Worm (Caenorhabditis elegans) whole organism, L1 larva: ENCODE measurements around the gene W05H9.4.

ENCODE experiments used
- C16A3.4 ChIP-seq: fragments of 150-350 bp; optimal IDR thresholded peaks from 2 replicates; lab custom pipeline; 2014; ENCODE audit warnings: missing biosample characterization, missing genetic modification characterization
- Y116A8C.19 ChIP-seq: sonication (generic microtip); optimal IDR thresholded peaks from 2 replicates; lab custom pipeline; 2016; ENCODE audit warnings: missing compliant biosample characterization, missing genetic modification characterization, borderline replicate concordance
- alr-1 ChIP-seq: fragments of 200-800 bp; sonication (Bioruptor generic); optimal IDR thresholded peaks from 2 replicates; lab custom pipeline; 2018; ENCODE audit warnings: borderline replicate concordance, mild to moderate bottlenecking, missing genetic modification characterization, missing compliant biosample characterization
- aly-2 ChIP-seq: fragments of 150-350 bp; optimal IDR thresholded peaks from 2 replicates; lab custom pipeline; 2014; ENCODE audit warnings: missing biosample characterization, missing genetic modification characterization
- ceh-82 ChIP-seq, 3 experiments: fragments of 150-350 bp in 1 of 3; sonication (generic microtip) in 2 of 3; optimal IDR thresholded peaks; 2 replicates each; lab custom pipeline; 2014 to 2017; ENCODE audit warnings: missing biosample characterization in 3 of 3, missing genetic modification characterization in 3 of 3
- ceh-88 ChIP-seq: fragments of 200-800 bp; sonication (Bioruptor generic); IDR thresholded peaks from 2 replicates; pipeline ENCODE4 v1.3.6; 2022; ENCODE audit warnings: missing genetic modification characterization, missing compliant biosample characterization
- ceh-90 ChIP-seq: sonication (generic microtip); optimal IDR thresholded peaks from 2 replicates; lab custom pipeline; 2016; ENCODE audit warnings: missing genetic modification characterization, missing compliant biosample characterization
- dpl-1 ChIP-seq, 3 experiments: fragments of 150-350 bp in 2 of 3; sonication (generic microtip) in 1 of 3; optimal IDR thresholded peaks; 2 replicates each; lab custom pipeline; 2014 to 2017; ENCODE audit warnings: missing biosample characterization in 3 of 3, missing genetic modification characterization in 3 of 3, missing genetic modification reagents in 3 of 3
- dsc-1 ChIP-seq: sonication (generic microtip); optimal IDR thresholded peaks from 2 replicates; lab custom pipeline; 2016; ENCODE audit warnings: mild to moderate bottlenecking, missing genetic modification characterization, missing compliant biosample characterization
- efl-1 ChIP-seq, 4 experiments: fragments of 150-350 bp; optimal IDR thresholded peaks in 3 of 4; peaks in 1 of 4; 1 replicate in 1 of 4; 2 replicates in 3 of 4; lab custom pipeline; 2014; ENCODE audit warnings: missing biosample characterization in 2 of 4, missing genetic modification characterization in 2 of 4, missing genetic modification reagents in 2 of 4
- efl-3 ChIP-seq: fragments of 200-800 bp; sonication (Bioruptor generic); optimal IDR thresholded peaks from 2 replicates; lab custom pipeline; 2018; ENCODE audit warnings: mild to moderate bottlenecking, missing genetic modification characterization, missing compliant biosample characterization
- egl-27 ChIP-seq, 2 experiments: fragments of 150-350 bp in 1 of 2; sonication (generic microtip); optimal IDR thresholded peaks; 3 replicates each; lab custom pipeline; 2017 to 2018; ENCODE audit warnings: missing biosample characterization in 2 of 2, missing genetic modification characterization in 2 of 2, missing genetic modification reagents in 2 of 2
- elt-2 ChIP-seq: sonication (generic microtip); optimal IDR thresholded peaks from 2 replicates; lab custom pipeline; 2016; ENCODE audit warnings: missing genetic modification characterization, mild to moderate bottlenecking, inconsistent platforms, missing compliant biosample characterization, missing genetic modification reagents
- elt-3 ChIP-seq, 6 experiments: fragments of 150-350 bp in 1 of 6; sonication (generic microtip); optimal IDR thresholded peaks; 2 replicates each; lab custom pipeline; 2017 to 2018; ENCODE audit warnings: missing biosample characterization in 6 of 6, missing genetic modification characterization in 6 of 6, inconsistent platforms in 1 of 6
- ets-5 ChIP-seq: fragments of 200-800 bp; sonication (Bioruptor generic); IDR thresholded peaks from 2 replicates; pipeline ENCODE4 v1.3.6; 2022; ENCODE audit warnings: missing genetic modification characterization, missing compliant biosample characterization
- fkh-10 ChIP-seq: sonication (generic microtip); optimal IDR thresholded peaks from 2 replicates; lab custom pipeline; 2017; ENCODE audit warnings: missing biosample characterization, missing genetic modification reagents, missing genetic modification characterization
- fkh-4 ChIP-seq: sonication (generic microtip); optimal IDR thresholded peaks from 2 replicates; lab custom pipeline; 2016; ENCODE audit warnings: missing compliant biosample characterization, missing genetic modification characterization, borderline replicate concordance
- fkh-8 ChIP-seq: sonication (generic microtip); optimal IDR thresholded peaks from 2 replicates; lab custom pipeline; 2016; ENCODE audit warnings: mild to moderate bottlenecking, missing genetic modification characterization, missing compliant biosample characterization
- fos-1 ChIP-seq: fragments of 150-350 bp; optimal IDR thresholded peaks from 2 replicates; lab custom pipeline; 2014; ENCODE audit warnings: missing biosample characterization, missing genetic modification characterization
- grh-1 ChIP-seq: fragments of 200-800 bp; sonication (Bioruptor generic); IDR thresholded peaks from 2 replicates; pipeline ENCODE4 v1.3.6; 2022; ENCODE audit warnings: missing genetic modification reagents, missing genetic modification characterization, missing compliant biosample characterization
- hlh-4 ChIP-seq: sonication (generic microtip); optimal IDR thresholded peaks from 2 replicates; lab custom pipeline; 2016; ENCODE audit warnings: mild to moderate bottlenecking, missing genetic modification characterization, missing compliant biosample characterization
- hpl-2 ChIP-seq: fragments of 150-350 bp; optimal IDR thresholded peaks from 2 replicates; lab custom pipeline; 2014; ENCODE audit warnings: missing biosample characterization, missing genetic modification reagents, missing genetic modification characterization
- irx-1 ChIP-seq: sonication (generic microtip); optimal IDR thresholded peaks from 2 replicates; lab custom pipeline; 2016; ENCODE audit warnings: missing genetic modification characterization, missing compliant biosample characterization
- isw-1 ChIP-seq: fragments of 200-800 bp; sonication (Bioruptor generic); IDR thresholded peaks from 2 replicates; pipeline ENCODE4 v1.3.6; 2022; ENCODE audit warnings: missing genetic modification characterization, missing compliant biosample characterization
- lin-14 ChIP-seq: fragments of 200-800 bp; sonication (Bioruptor generic); optimal IDR thresholded peaks from 2 replicates; lab custom pipeline; 2018; ENCODE audit warnings: mild to moderate bottlenecking, missing genetic modification characterization, moderate library complexity, missing compliant biosample characterization
- lin-35 ChIP-seq, 2 experiments: fragments of 150-350 bp; optimal IDR thresholded peaks; 2 replicates each; lab custom pipeline; 2014; ENCODE audit warnings: missing biosample characterization in 2 of 2, missing genetic modification characterization in 2 of 2, missing genetic modification reagents in 2 of 2
- lir-3 ChIP-seq: sonication (generic microtip); optimal IDR thresholded peaks from 2 replicates; lab custom pipeline; 2016; ENCODE audit warnings: mild to moderate bottlenecking, missing genetic modification characterization, moderate library complexity, missing compliant biosample characterization; ENCODE audit not compliant: poor library complexity
- mdl-1 ChIP-seq, 2 experiments: fragments of 150-350 bp; optimal IDR thresholded peaks; 2 replicates each; lab custom pipeline; 2014 to 2017; ENCODE audit warnings: missing biosample characterization in 2 of 2, missing genetic modification characterization in 2 of 2, inconsistent platforms in 1 of 2
- mef-2 ChIP-seq: fragments of 150-350 bp; optimal IDR thresholded peaks from 2 replicates; lab custom pipeline; 2014; ENCODE audit warnings: missing biosample characterization, missing genetic modification characterization
- mep-1 ChIP-seq: fragments of 150-350 bp; optimal IDR thresholded peaks from 2 replicates; lab custom pipeline; 2014; ENCODE audit warnings: missing biosample characterization, missing genetic modification characterization
- nhr-19 ChIP-seq: fragments of 200-800 bp; sonication (Bioruptor generic); conservative IDR thresholded peaks from 2 replicates; pipeline ENCODE4 v1.3.6; 2022; ENCODE audit warnings: missing genetic modification characterization, missing compliant biosample characterization
- nhr-20 ChIP-seq: sonication (generic microtip); optimal IDR thresholded peaks from 2 replicates; lab custom pipeline; 2016; ENCODE audit warnings: mild to moderate bottlenecking, missing genetic modification characterization, missing compliant biosample characterization
- nhr-237 ChIP-seq: fragments of 150-350 bp; optimal IDR thresholded peaks from 2 replicates; lab custom pipeline; 2014; ENCODE audit warnings: missing biosample characterization, missing genetic modification characterization
- nhr-47 ChIP-seq: sonication (generic microtip); optimal IDR thresholded peaks from 2 replicates; lab custom pipeline; 2016; ENCODE audit warnings: mild to moderate bottlenecking, missing genetic modification characterization, moderate library complexity, missing compliant biosample characterization
- nhr-77 ChIP-seq: fragments of 150-350 bp; optimal IDR thresholded peaks from 2 replicates; lab custom pipeline; 2014; ENCODE audit warnings: missing biosample characterization, missing genetic modification characterization
- nhr-84 ChIP-seq: sonication (generic microtip); optimal IDR thresholded peaks from 2 replicates; lab custom pipeline; 2017; ENCODE audit warnings: missing biosample characterization, missing genetic modification characterization
- pag-3 ChIP-seq: sonication (generic microtip); optimal IDR thresholded peaks from 2 replicates; lab custom pipeline; 2017; ENCODE audit warnings: missing genetic modification characterization, mild to moderate bottlenecking, missing compliant biosample characterization, antibody characterized with exemption, borderline replicate concordance; ENCODE audit not compliant: insufficient read depth
- pax-3 ChIP-seq: fragments of 200-800 bp; sonication (Bioruptor generic); optimal IDR thresholded peaks from 2 replicates; lab custom pipeline; 2018; ENCODE audit warnings: mild to moderate bottlenecking, missing genetic modification characterization, moderate library complexity, missing compliant biosample characterization
- snpc-4 ChIP-seq: fragments of 150-350 bp; optimal IDR thresholded peaks from 2 replicates; lab custom pipeline; 2014; ENCODE audit warnings: missing biosample characterization, missing genetic modification characterization
- sox-4 ChIP-seq: sonication (generic microtip); optimal IDR thresholded peaks from 2 replicates; lab custom pipeline; 2016; ENCODE audit warnings: missing genetic modification characterization, missing compliant biosample characterization
- swsn-7 ChIP-seq: sonication (generic microtip); optimal IDR thresholded peaks from 2 replicates; lab custom pipeline; 2016; ENCODE audit warnings: missing genetic modification characterization, missing compliant biosample characterization
- tlp-1 ChIP-seq: fragments of 150-350 bp; optimal IDR thresholded peaks from 2 replicates; lab custom pipeline; 2014; ENCODE audit warnings: missing biosample characterization, missing genetic modification characterization
- unc-130 ChIP-seq: fragments of 150-350 bp; optimal IDR thresholded peaks from 2 replicates; lab custom pipeline; 2017; ENCODE audit warnings: missing biosample characterization, missing genetic modification characterization, inconsistent platforms
- unc-62 ChIP-seq: fragments of 150-350 bp; optimal IDR thresholded peaks from 2 replicates; lab custom pipeline; 2014; ENCODE audit warnings: missing biosample characterization, missing genetic modification reagents, missing genetic modification characterization
- unc-86 ChIP-seq: sonication (generic microtip); optimal IDR thresholded peaks from 2 replicates; lab custom pipeline; 2016; ENCODE audit warnings: missing genetic modification characterization, missing compliant biosample characterization
- unc-98 ChIP-seq: fragments of 200-800 bp; sonication (Bioruptor generic); IDR thresholded peaks from 2 replicates; pipeline ENCODE4 v1.3.6; 2022; ENCODE audit warnings: missing genetic modification characterization, missing compliant biosample characterization
- vab-15 ChIP-seq: sonication (generic microtip); optimal IDR thresholded peaks from 2 replicates; lab custom pipeline; 2017; ENCODE audit warnings: missing genotype, mild to moderate bottlenecking, missing genetic modification characterization, missing compliant biosample characterization
- xbp-1 ChIP-seq: sonication (generic microtip); optimal IDR thresholded peaks from 2 replicates; lab custom pipeline; 2016; ENCODE audit warnings: missing genetic modification characterization, missing compliant biosample characterization
- zag-1 ChIP-seq: fragments of 150-350 bp; optimal IDR thresholded peaks from 2 replicates; lab custom pipeline; 2014; ENCODE audit warnings: missing biosample characterization, missing genetic modification characterization
- ztf-11 ChIP-seq, 2 experiments: sonication (generic microtip); optimal IDR thresholded peaks; 2 replicates each; lab custom pipeline; 2016 to 2017; ENCODE audit warnings: missing genetic modification characterization in 2 of 2, missing biosample characterization in 1 of 2, missing compliant biosample characterization in 1 of 2

W05H9.4 gene

ce11 chrX:6248778-6249658 lies 14.4 kb upstream of the W05H9.4 start (continued):
- TF ChIP-seq ztf-11 (tag; optimal IDR thresholded peaks at IDR 0.05; lab: Kevin White, UChicago) = no peak
- no peak for TF ChIP-seq mdl-1 (tag; optimal IDR thresholded peaks at IDR 0.05; lab: Kevin White, UChicago)
- no peak for TF ChIP-seq hpl-2 (GFP tag; lab: Kevin White, UChicago)
- TF ChIP-seq egl-27 (tag; optimal IDR thresholded peaks at IDR 0.05; lab: Kevin White, UChicago) = no peak
- TF ChIP-seq alr-1 (tag; lab: Kevin White, UChicago) = no peak
- TF ChIP-seq mef-2 (tag; lab: Kevin White, UChicago) = no peak
- TF ChIP-seq lin-14 = peak; percentile 77
- no peak for TF ChIP-seq fkh-4
- peak; percentile 28 for TF ChIP-seq pag-3
- TF ChIP-seq mep-1 (tag; lab: Kevin White, UChicago) = peak; percentile 17
- peak; percentile 0 for TF ChIP-seq xbp-1 (tag; lab: Kevin White, UChicago)
- peak; percentile 36 for TF ChIP-seq fkh-8 (tag; lab: Kevin White, UChicago)
- no peak for TF ChIP-seq C16A3.4
- TF ChIP-seq unc-62 = no peak
- no peak for TF ChIP-seq dsc-1 (tag; lab: Kevin White, UChicago)
- TF ChIP-seq unc-130 (tag; lab: Kevin White, UChicago) = no peak
- TF ChIP-seq elt-3 (tag; optimal IDR thresholded peaks at IDR 0.05; lab: Kevin White, UChicago) = no peak
- TF ChIP-seq unc-98 (GFP tag; lab: Robert Waterston, UW) = no peak
- TF ChIP-seq hlh-4 (tag; lab: Kevin White, UChicago) = no peak
- no peak for TF ChIP-seq efl-1 (optimal IDR thresholded peaks at IDR 0.05; lab: Kevin White, UChicago)
- TF ChIP-seq efl-1 (GFP tag; optimal IDR thresholded peaks at IDR 0.05 in 1 of 2; lab: Kevin White, UChicago) = peak in 1 of 2 experiments; percentile 43
- no peak for TF ChIP-seq fos-1 (tag; lab: Kevin White, UChicago)
- TF ChIP-seq lir-3 (tag; lab: Kevin White, UChicago) = no peak
- TF ChIP-seq ceh-90 (tag; lab: Kevin White, UChicago) = no peak
- no peak for TF ChIP-seq zag-1
- no peak for TF ChIP-seq vab-15 (tag; lab: Kevin White, UChicago)
- no peak for TF ChIP-seq pax-3 (tag; lab: Kevin White, UChicago)
- peak; percentile 37 for TF ChIP-seq elt-2 (tag; lab: Kevin White, UChicago)
- TF ChIP-seq nhr-84 = no peak
- no peak for TF ChIP-seq nhr-237
- peak; percentile 14; the same call in 1 of the 2 replicates for TF ChIP-seq isw-1
- peak; percentile 3 for TF ChIP-seq nhr-20 (tag; lab: Kevin White, UChicago)
- no peak for TF ChIP-seq ceh-82 (tag; optimal IDR thresholded peaks at IDR 0.05; lab: Kevin White, UChicago)
- TF ChIP-seq lin-35 (GFP tag; optimal IDR thresholded peaks at IDR 0.05; lab: Kevin White, UChicago) = no peak
- no peak for TF ChIP-seq ets-5 (GFP tag; lab: Robert Waterston, UW)
- no peak for TF ChIP-seq sox-4 (tag; lab: Kevin White, UChicago)
- no peak for TF ChIP-seq aly-2 (tag; lab: Kevin White, UChicago)
- no peak for TF ChIP-seq nhr-47
- no peak for TF ChIP-seq ceh-88
- TF ChIP-seq dpl-1 (GFP tag; optimal IDR thresholded peaks at IDR 0.05; lab: Kevin White, UChicago) = no peak
- TF ChIP-seq tlp-1 = no peak

DNA sequence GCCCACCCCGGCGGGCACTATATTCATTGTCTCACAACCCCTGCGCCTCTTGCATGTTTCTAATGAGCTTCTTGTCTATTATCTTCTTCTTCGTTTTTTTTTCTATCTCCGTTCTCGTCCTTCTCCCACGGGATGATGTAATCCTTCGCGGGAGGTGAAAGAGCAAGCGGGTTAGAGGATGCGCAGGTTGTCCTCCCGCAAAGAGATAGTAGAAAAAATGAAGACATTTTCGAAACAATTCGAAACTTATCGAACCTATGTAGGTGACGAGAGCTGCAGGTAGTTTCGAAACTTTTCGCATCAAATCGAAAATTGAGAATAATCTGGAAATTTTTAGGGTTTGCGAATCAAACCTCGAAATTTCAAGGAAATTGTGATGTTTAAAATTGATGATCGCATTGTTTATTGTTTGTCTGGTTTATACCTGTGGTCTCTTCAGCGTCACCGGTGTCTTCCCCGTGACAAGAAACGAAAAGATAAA lies 13.1 kb upstream of the W05H9.4 start:
- TF ChIP-seq unc-86 (tag; lab: Kevin White, UChicago) (no peak), dpl-1 (GFP tag; optimal IDR thresholded peaks at IDR 0.05; lab: Kevin White, UChicago) (peak in 1 of 3 experiments; percentile 60), egl-27 (tag; optimal IDR thresholded peaks at IDR 0.05; lab: Kevin White, UChicago) (peak; percentile 4 to 47), ztf-11 (tag; optimal IDR thresholded peaks at IDR 0.05; lab: Kevin White, UChicago) (no peak), swsn-7 (tag; lab: Kevin White, UChicago) (peak; percentile 56), isw-1 (no peak), grh-1 (GFP tag; lab: Robert Waterston, UW) (no peak), irx-1 (tag; lab: Kevin White, UChicago) (no peak), Y116A8C.19 (tag; lab: Kevin White, UChicago) (no peak), hlh-4 (tag; lab: Kevin White, UChicago) (no peak), nhr-19 (GFP tag; lab: Robert Waterston, UW) (peak; percentile 51), efl-3 (GFP tag; lab: Kevin White, UChicago) (no peak), fkh-10 (GFP tag; lab: Kevin White, UChicago) (no peak), vab-15 (tag; lab: Kevin White, UChicago) (no peak), nhr-77 (peak; percentile 83), pax-3 (tag; lab: Kevin White, UChicago) (no peak), snpc-4 (no peak), aly-2 (tag; lab: Kevin White, UChicago) (no peak)
